Worm (Caenorhabditis elegans) whole organism, L4 larva: ENCODE measurements around the gene F59E12.17.

Experiments
- D1046.2 ChIP-seq: fragments of 200-800 bp; sonication (Bioruptor generic); IDR thresholded peaks from 2 replicates; pipeline ENCODE4 v1.3.6; 2022; ENCODE audit warnings: missing genetic modification characterization, missing compliant biosample characterization
- F37D6.2 ChIP-seq: sonication (generic microtip); optimal IDR thresholded peaks from 2 replicates; lab custom pipeline; 2016; ENCODE audit warnings: mild to moderate bottlenecking, missing genetic modification characterization, missing compliant biosample characterization
- F49E8.2 ChIP-seq: sonication (generic microtip); optimal IDR thresholded peaks from 2 replicates; lab custom pipeline; 2016; ENCODE audit warnings: missing compliant biosample characterization, mild to moderate bottlenecking, missing genetic modification characterization, borderline replicate concordance
- T26A8.4 ChIP-seq: fragments of 200-800 bp; sonication (Bioruptor generic); IDR thresholded peaks from 2 replicates; pipeline ENCODE4 v1.3.6; 2022; ENCODE audit warnings: missing genetic modification characterization, missing compliant biosample characterization
- Y75B8A.6 ChIP-seq: fragments of 200-800 bp; sonication (Bioruptor generic); IDR thresholded peaks from 2 replicates; pipeline ENCODE4 v1.3.6; 2022; ENCODE audit warnings: missing genetic modification reagents, missing genetic modification characterization, missing compliant biosample characterization
- ZK546.5 ChIP-seq, 2 experiments: sonication (generic microtip); optimal IDR thresholded peaks; 2 replicates each; lab custom pipeline; 2017; ENCODE audit warnings: missing biosample characterization in 2 of 2, missing genetic modification characterization in 2 of 2
- aha-1 ChIP-seq: fragments of 150-350 bp; peaks from one replicate; lab custom pipeline; 2014; ENCODE audit warnings: missing biosample characterization, missing genetic modification characterization
- attf-4 ChIP-seq: sonication (generic microtip); optimal IDR thresholded peaks from 3 replicates; lab custom pipeline; 2017; ENCODE audit warnings: missing biosample characterization, missing genetic modification characterization
- ceh-20 ChIP-seq: fragments of 200-800 bp; sonication (Bioruptor generic); IDR thresholded peaks from 2 replicates; pipeline ENCODE4 v1.3.6; 2022; ENCODE audit warnings: missing genetic modification reagents, missing genetic modification characterization, missing compliant biosample characterization
- ceh-32 ChIP-seq: sonication (generic microtip); optimal IDR thresholded peaks from 2 replicates; lab custom pipeline; 2016; ENCODE audit warnings: mild to moderate bottlenecking, missing genetic modification characterization, missing compliant biosample characterization; ENCODE audit not compliant: poor library complexity
- ceh-62 ChIP-seq: sonication (generic microtip); optimal IDR thresholded peaks from 2 replicates; lab custom pipeline; 2017; ENCODE audit warnings: missing biosample characterization, missing genetic modification characterization
- ceh-82 ChIP-seq: sonication (generic microtip); optimal IDR thresholded peaks from 2 replicates; lab custom pipeline; 2017; ENCODE audit warnings: missing biosample characterization, missing genetic modification characterization
- ces-1 ChIP-seq: fragments of 150-350 bp; sonication (generic microtip); optimal IDR thresholded peaks from 4 replicates; lab custom pipeline; 2014; ENCODE audit warnings: missing biosample characterization, missing genetic modification reagents, missing genetic modification characterization
- cey-2 ChIP-seq: sonication (generic microtip); optimal IDR thresholded peaks from 3 replicates; lab custom pipeline; 2017; ENCODE audit warnings: missing genetic modification characterization, mild to moderate bottlenecking, missing compliant biosample characterization, antibody characterized with exemption, borderline replicate concordance; ENCODE audit not compliant: insufficient read depth
- daf-12 ChIP-seq: fragments of 150-350 bp; optimal IDR thresholded peaks from 2 replicates; lab custom pipeline; 2014; ENCODE audit warnings: missing biosample characterization, missing genetic modification reagents, missing genetic modification characterization
- dmd-6 ChIP-seq: fragments of 200-800 bp; sonication (Bioruptor generic); IDR thresholded peaks from 2 replicates; pipeline ENCODE4 v1.3.6; 2022; ENCODE audit warnings: missing genetic modification reagents, missing genetic modification characterization, missing compliant biosample characterization
- dve-1 ChIP-seq: sonication (generic microtip); optimal IDR thresholded peaks from 2 replicates; lab custom pipeline; 2017; ENCODE audit warnings: antibody characterized with exemption, mild to moderate bottlenecking, missing genetic modification characterization, missing compliant biosample characterization; ENCODE audit not compliant: insufficient read depth
- hlh-11 ChIP-seq: fragments of 200-800 bp; sonication (Bioruptor generic); optimal IDR thresholded peaks from 2 replicates; lab custom pipeline; 2018; ENCODE audit warnings: mild to moderate bottlenecking, missing genetic modification characterization, missing compliant biosample characterization
- hlh-30 ChIP-seq: sonication (generic microtip); optimal IDR thresholded peaks from 2 replicates; lab custom pipeline; 2017; ENCODE audit warnings: antibody characterized with exemption, mild to moderate bottlenecking, missing genetic modification characterization, missing compliant biosample characterization; ENCODE audit not compliant: insufficient read depth
- lin-1 ChIP-seq: fragments of 200-800 bp; sonication (Bioruptor generic); IDR thresholded peaks from 2 replicates; pipeline ENCODE4 v1.3.6; 2022; ENCODE audit warnings: missing genetic modification reagents, missing genetic modification characterization, missing compliant biosample characterization
- lin-13 ChIP-seq: fragments of 150-350 bp; optimal IDR thresholded peaks from 2 replicates; lab custom pipeline; 2014; ENCODE audit warnings: missing biosample characterization, missing genetic modification reagents, missing genetic modification characterization
- lsy-2 ChIP-seq, 2 experiments: fragments of 150-350 bp in 1 of 2; sonication (generic microtip) in 1 of 2; optimal IDR thresholded peaks; 2 replicates each; lab custom pipeline; 2014 to 2017; ENCODE audit warnings: missing biosample characterization in 2 of 2, missing genetic modification characterization in 2 of 2
- madf-9 ChIP-seq: fragments of 200-800 bp; sonication (Bioruptor generic); conservative IDR thresholded peaks from 2 replicates; pipeline ENCODE4 v1.3.6; 2022; ENCODE audit warnings: missing genetic modification reagents, missing genetic modification characterization, missing compliant biosample characterization
- mdt-29 ChIP-seq: fragments of 200-800 bp; sonication (Bioruptor generic); IDR thresholded peaks from 2 replicates; pipeline ENCODE4 v1.3.6; 2022; ENCODE audit warnings: missing genetic modification reagents, missing genetic modification characterization, missing compliant biosample characterization
- mep-1 ChIP-seq: fragments of 150-350 bp; sonication (generic microtip); optimal IDR thresholded peaks from 3 replicates; lab custom pipeline; 2014; ENCODE audit warnings: missing biosample characterization, missing genetic modification characterization
- nhr-10 ChIP-seq: fragments of 150-350 bp; optimal IDR thresholded peaks from 2 replicates; lab custom pipeline; 2014; ENCODE audit warnings: missing biosample characterization, missing genetic modification characterization
- nhr-102 ChIP-seq: sonication (generic microtip); optimal IDR thresholded peaks from 2 replicates; lab custom pipeline; 2016; ENCODE audit warnings: mild to moderate bottlenecking, missing genetic modification characterization, moderate library complexity, missing compliant biosample characterization
- nhr-111 ChIP-seq: fragments of 200-800 bp; sonication (Bioruptor generic); optimal IDR thresholded peaks from 2 replicates; lab custom pipeline; 2018; ENCODE audit warnings: mild to moderate bottlenecking, missing genetic modification characterization, missing compliant biosample characterization
- nhr-237 ChIP-seq: sonication (generic microtip); optimal IDR thresholded peaks from 2 replicates; lab custom pipeline; 2017; ENCODE audit warnings: missing biosample characterization, missing genetic modification characterization
- nhr-25 ChIP-seq: sonication (generic microtip); optimal IDR thresholded peaks from 2 replicates; lab custom pipeline; 2017; ENCODE audit warnings: missing genetic modification characterization, mild to moderate bottlenecking, missing compliant biosample characterization, antibody characterized with exemption, moderate library complexity, borderline replicate concordance; ENCODE audit not compliant: insufficient read depth
- nhr-41 ChIP-seq: fragments of 200-800 bp; sonication (Bioruptor generic); IDR thresholded peaks from 2 replicates; pipeline ENCODE4 v1.3.6; 2022; ENCODE audit warnings: missing genetic modification reagents, missing genetic modification characterization, missing compliant biosample characterization
- nhr-48 ChIP-seq: sonication (generic microtip); optimal IDR thresholded peaks from 2 replicates; lab custom pipeline; 2016; ENCODE audit warnings: mild to moderate bottlenecking, missing genetic modification characterization, missing compliant biosample characterization
- nhr-6 ChIP-seq: fragments of 150-350 bp; optimal IDR thresholded peaks from 2 replicates; lab custom pipeline; 2014; ENCODE audit warnings: missing biosample characterization, missing genetic modification characterization
- nhr-76 ChIP-seq: fragments of 150-350 bp; optimal IDR thresholded peaks from 2 replicates; lab custom pipeline; 2014; ENCODE audit warnings: missing biosample characterization, missing genetic modification characterization
- php-3 ChIP-seq: fragments of 200-800 bp; sonication (Bioruptor generic); IDR thresholded peaks from 2 replicates; pipeline ENCODE4 v1.3.6; 2022; ENCODE audit warnings: missing genetic modification reagents, missing genetic modification characterization, missing compliant biosample characterization
- rbr-2 ChIP-seq: sonication (generic microtip); optimal IDR thresholded peaks from 2 replicates; lab custom pipeline; 2016; ENCODE audit warnings: missing genotype, missing genetic modification characterization, missing compliant biosample characterization
- sdz-12 ChIP-seq: fragments of 200-800 bp; sonication (Bioruptor generic); optimal IDR thresholded peaks from 2 replicates; lab custom pipeline; 2018; ENCODE audit warnings: mild to moderate bottlenecking, missing genetic modification characterization, missing compliant biosample characterization
- set-16 ChIP-seq: fragments of 200-800 bp; sonication (Bioruptor generic); IDR thresholded peaks from 2 replicates; pipeline ENCODE4 v1.3.6; 2022; ENCODE audit warnings: missing genetic modification reagents, missing genetic modification characterization, missing compliant biosample characterization
- skn-1 ChIP-seq: fragments of 150-350 bp; optimal IDR thresholded peaks from 2 replicates; lab custom pipeline; 2014; ENCODE audit warnings: missing biosample characterization, missing genetic modification characterization
- snpc-1.2 ChIP-seq: fragments of 200-800 bp; sonication (Bioruptor generic); IDR thresholded peaks from 2 replicates; pipeline ENCODE4 v1.3.6; 2022; ENCODE audit warnings: missing genetic modification reagents, missing genetic modification characterization, missing compliant biosample characterization
- snpc-4 ChIP-seq: fragments of 150-350 bp; optimal IDR thresholded peaks from 2 replicates; lab custom pipeline; 2014; ENCODE audit warnings: missing biosample characterization, missing genetic modification characterization
- spr-1 ChIP-seq: sonication (generic microtip); optimal IDR thresholded peaks from 2 replicates; lab custom pipeline; 2016; ENCODE audit warnings: mild to moderate bottlenecking, missing genetic modification characterization, missing compliant biosample characterization
- spr-3 ChIP-seq: fragments of 200-800 bp; sonication (Bioruptor generic); optimal IDR thresholded peaks from 2 replicates; lab custom pipeline; 2018; ENCODE audit warnings: mild to moderate bottlenecking, missing genetic modification characterization, missing compliant biosample characterization
- tag-97 ChIP-seq: fragments of 200-800 bp; sonication (Bioruptor generic); IDR thresholded peaks from 2 replicates; pipeline ENCODE4 v1.3.6; 2022; ENCODE audit warnings: missing genetic modification characterization, missing compliant biosample characterization
- unc-62 ChIP-seq, 3 experiments: fragments of 150-350 bp in 1 of 3; sonication (generic microtip); optimal IDR thresholded peaks in 2 of 3; peaks in 1 of 3; 1 replicate in 1 of 3; 2 replicates in 2 of 3; lab custom pipeline; 2014 to 2017; ENCODE audit warnings: missing biosample characterization in 3 of 3, missing genetic modification characterization in 3 of 3, missing genetic modification reagents in 3 of 3, missing genotype in 1 of 3
- vab-7 ChIP-seq: fragments of 200-800 bp; sonication (Bioruptor generic); IDR thresholded peaks from 2 replicates; pipeline ENCODE4 v1.3.6; 2022; ENCODE audit warnings: missing genetic modification reagents, missing genetic modification characterization, missing compliant biosample characterization
- zag-1 ChIP-seq: fragments of 150-350 bp; optimal IDR thresholded peaks from 2 replicates; lab custom pipeline; 2014; ENCODE audit warnings: missing biosample characterization, missing genetic modification characterization
- zip-11 ChIP-seq: fragments of 200-800 bp; sonication (Bioruptor generic); IDR thresholded peaks from 2 replicates; pipeline ENCODE4 v1.3.6; 2022; ENCODE audit warnings: missing genetic modification characterization, missing compliant biosample characterization
- ztf-7 ChIP-seq: fragments of 150-350 bp; optimal IDR thresholded peaks from 2 replicates; lab custom pipeline; 2014; ENCODE audit warnings: missing biosample characterization, missing genetic modification characterization

F59E12.17 gene

ce11 chrII:5599326-5600044, 49.8 kb downstream of the F59E12.17 start, which contains the start of gene C17G10.10 (continued):
- TF ChIP-seq dve-1 (tag; lab: Kevin White, UChicago) (peak; percentile 89), mep-1 (tag; lab: Kevin White, UChicago) (peak; percentile 67), ces-1 (GFP tag; lab: Kevin White, UChicago) (no peak), ceh-62 (tag; lab: Kevin White, UChicago) (no peak), hlh-30 (peak; percentile 82), ceh-20 (GFP tag; lab: Robert Waterston, UW) (peak; percentile 39; the same call in 1 of the 2 replicates), madf-9 (no peak), zag-1 (tag; lab: Kevin White, UChicago) (no peak), set-16 (GFP tag; lab: Robert Waterston, UW) (no peak), D1046.2 (GFP tag; lab: Robert Waterston, UW) (no peak), Y75B8A.6 (GFP tag; lab: Robert Waterston, UW) (no peak), spr-3 (peak; percentile 70), nhr-48 (tag; lab: Kevin White, UChicago) (peak; percentile 66), sdz-12 (no peak), dmd-6 (GFP tag; lab: Robert Waterston, UW) (peak; percentile 72), nhr-6 (tag; lab: Kevin White, UChicago) (peak; percentile 53), skn-1 (tag; lab: Kevin White, UChicago) (no peak), T26A8.4 (GFP tag; lab: Robert Waterston, UW) (peak; percentile 88; the same call in 1 of the 2 replicates), ztf-7 (tag; lab: Kevin White, UChicago) (peak; percentile 68), ceh-32 (no peak), unc-62 (GFP tag; optimal IDR thresholded peaks at IDR 0.05 in 1 of 2; lab: Kevin White, UChicago) (no peak), unc-62 (tag; optimal IDR thresholded peaks at IDR 0.05; lab: Kevin White, UChicago) (no peak), snpc-4 (tag; lab: Kevin White, UChicago) (peak; percentile 93), aha-1 (peak; percentile 88), lsy-2 (tag; optimal IDR thresholded peaks at IDR 0.05; lab: Kevin White, UChicago) (peak in 1 of 2 experiments; percentile 65), lin-13 (peak; percentile 39), ZK546.5 (tag; optimal IDR thresholded peaks at IDR 0.05; lab: Kevin White, UChicago) (no peak), daf-12 (tag; lab: Kevin White, UChicago) (no peak), zip-11 (GFP tag; lab: Robert Waterston, UW) (no peak), mdt-29 (GFP tag; lab: Robert Waterston, UW) (no peak), php-3 (GFP tag; lab: Robert Waterston, UW) (no peak), lin-1 (GFP tag; lab: Robert Waterston, UW) (peak; percentile 33; the same call in 1 of the 2 replicates), nhr-25 (no peak), F49E8.2 (tag; lab: Kevin White, UChicago) (peak; percentile 47), attf-4 (tag; lab: Kevin White, UChicago) (no peak), nhr-102 (tag; lab: Kevin White, UChicago) (peak; percentile 68), cey-2 (tag; lab: Kevin White, UChicago) (no peak), F37D6.2 (tag; lab: Kevin White, UChicago) (no peak), nhr-111 (GFP tag; lab: Kevin White, UChicago) (peak; percentile 59), nhr-10 (tag; lab: Kevin White, UChicago) (no peak), spr-1 (peak; percentile 76), vab-7 (GFP tag; lab: Robert Waterston, UW) (no peak), snpc-1.2 (peak; percentile 75), hlh-11 (tag; lab: Kevin White, UChicago) (peak; percentile 76), nhr-237 (no peak), nhr-76 (tag; lab: Kevin White, UChicago) (no peak), ceh-82 (tag; lab: Kevin White, UChicago) (no peak), tag-97 (GFP tag; lab: Robert Waterston, UW) (no peak), rbr-2 (tag; lab: Kevin White, UChicago) (peak; percentile 67), nhr-41 (GFP tag; lab: Robert Waterston, UW) (no peak)
